Fruit fly (Drosophila melanogaster) whole organism, embryonic: ENCODE results near the gene CG5639.

ENCODE experiments used
- CG10431 ChIP-seq: fragments of 200-800 bp; sonication (Bioruptor generic); optimal IDR thresholded peaks from 3 replicates; lab custom pipeline; 2018; ENCODE audit warnings: missing biosample characterization, mild to moderate bottlenecking, missing genetic modification characterization
- CG11093 ChIP-seq: fragments of 200-800 bp; sonication (Bioruptor generic); IDR thresholded peaks from 3 replicates; pipeline ENCODE4 v1.3.6; 2022; ENCODE audit warnings: missing biosample characterization, missing genetic modification characterization
- CG11696 ChIP-seq: fragments of 200-800 bp; sonication (Bioruptor generic); IDR thresholded peaks from 2 replicates; pipeline ENCODE4 v1.3.6; 2022; ENCODE audit warnings: missing biosample characterization, missing genetic modification characterization
- CG13624 ChIP-seq: fragments of 200-800 bp; sonication (Bioruptor generic); optimal IDR thresholded peaks from 2 replicates; lab custom pipeline; 2016; ENCODE audit warnings: missing biosample characterization, missing genetic modification characterization
- CG15479 ChIP-seq: fragments of 200-800 bp; sonication (Bioruptor generic); optimal IDR thresholded peaks from 3 replicates; lab custom pipeline; 2019; ENCODE audit warnings: missing biosample characterization, mild to moderate bottlenecking, missing genetic modification characterization, moderate library complexity
- CG1647 ChIP-seq: fragments of 200-800 bp; sonication (Bioruptor generic); optimal IDR thresholded peaks from 3 replicates; lab custom pipeline; 2016; ENCODE audit warnings: missing biosample characterization, missing genetic modification characterization
- CG17385 ChIP-seq: fragments of 200-800 bp; sonication (Bioruptor generic); optimal IDR thresholded peaks from 3 replicates; lab custom pipeline; 2018; ENCODE audit warnings: missing biosample characterization, mild to moderate bottlenecking, missing genetic modification characterization
- CG17912 ChIP-seq: fragments of 200-800 bp; sonication (Bioruptor generic); optimal IDR thresholded peaks from 2 replicates; lab custom pipeline; 2018; ENCODE audit warnings: missing biosample characterization, mild to moderate bottlenecking, missing genetic modification characterization
- CG2712 ChIP-seq: fragments of 200-800 bp; optimal IDR thresholded peaks from 3 replicates; lab custom pipeline; 2019; ENCODE audit warnings: missing biosample characterization, mild to moderate bottlenecking, missing genetic modification characterization, moderate library complexity
- CG33213 ChIP-seq: fragments of 200-800 bp; sonication (Bioruptor generic); optimal IDR thresholded peaks from 3 replicates; lab custom pipeline; 2016; ENCODE audit warnings: missing biosample characterization, missing genetic modification characterization
- CG34224 ChIP-seq: fragments of 200-800 bp; sonication (Bioruptor generic); IDR thresholded peaks from 3 replicates; pipeline ENCODE4 v1.3.6; 2022; ENCODE audit warnings: missing biosample characterization, missing genetic modification characterization; ENCODE audit not compliant: partially characterized antibody
- CG3838 ChIP-seq: fragments of 200-800 bp; sonication (Bioruptor generic); optimal IDR thresholded peaks from 3 replicates; lab custom pipeline; 2016; ENCODE audit warnings: missing biosample characterization, missing genetic modification characterization
- CG3995 ChIP-seq: fragments of 200-800 bp; sonication (Bioruptor generic); optimal IDR thresholded peaks from 3 replicates; lab custom pipeline; 2016; ENCODE audit warnings: missing biosample characterization, missing genetic modification characterization
- CG6175 ChIP-seq: fragments of 200-800 bp; sonication (Bioruptor generic); IDR thresholded peaks from 3 replicates; pipeline ENCODE4 v1.3.6; 2022; ENCODE audit warnings: missing biosample characterization, missing genetic modification characterization
- CG6272 ChIP-seq: fragments of 200-800 bp; sonication (Bioruptor generic); IDR thresholded peaks from 2 replicates; pipeline ENCODE4 v1.3.6; 2022; ENCODE audit warnings: missing biosample characterization, missing genetic modification characterization
- CG7372 ChIP-seq: fragments of 200-800 bp; sonication (Bioruptor generic); IDR thresholded peaks from 2 replicates; pipeline ENCODE4 v1.3.6; 2022; ENCODE audit warnings: missing biosample characterization, missing genetic modification characterization
- CG7839 ChIP-seq: fragments of 200-800 bp; sonication (Bioruptor generic); optimal IDR thresholded peaks from 3 replicates; lab custom pipeline; 2018; ENCODE audit warnings: missing biosample characterization, mild to moderate bottlenecking, missing genetic modification characterization, moderate library complexity
- CG8944 ChIP-seq: fragments of 200-800 bp; sonication (Bioruptor generic); optimal IDR thresholded peaks from 3 replicates; lab custom pipeline; 2016; ENCODE audit warnings: missing biosample characterization, missing genetic modification characterization
- CG9437 ChIP-seq: fragments of 200-800 bp; sonication (Bioruptor generic); optimal IDR thresholded peaks from 2 replicates; lab custom pipeline; 2018; ENCODE audit warnings: missing biosample characterization, mild to moderate bottlenecking, missing genetic modification characterization
- CrebB ChIP-seq: fragments of 200-800 bp; sonication (Bioruptor generic); optimal IDR thresholded peaks from 3 replicates; lab custom pipeline; 2018; ENCODE audit warnings: missing biosample characterization, mild to moderate bottlenecking, missing genetic modification characterization
- Doc2 ChIP-seq: fragments of 200-800 bp; sonication (Bioruptor generic); IDR thresholded peaks from 2 replicates; pipeline ENCODE4 v1.3.6; 2022; ENCODE audit warnings: missing biosample characterization, missing genetic modification characterization
- Doc3 ChIP-seq: fragments of 200-800 bp; sonication (Bioruptor generic); IDR thresholded peaks from 3 replicates; pipeline ENCODE4 v1.3.6; 2022; ENCODE audit warnings: missing biosample characterization, missing genetic modification characterization; ENCODE audit not compliant: partially characterized antibody
- Dp ChIP-seq: fragments of 200-800 bp; sonication (Bioruptor generic); optimal IDR thresholded peaks from 2 replicates; lab custom pipeline; 2018; ENCODE audit warnings: missing biosample characterization, mild to moderate bottlenecking, missing genetic modification characterization, moderate library complexity
- E2f1 ChIP-seq: fragments of 200-800 bp; sonication (Bioruptor generic); IDR thresholded peaks from 2 replicates; pipeline ENCODE4 v1.3.6; 2022; ENCODE audit warnings: missing biosample characterization, missing genetic modification characterization
- HLHmδ ChIP-seq: fragments of 200-800 bp; sonication (Bioruptor generic); optimal IDR thresholded peaks from 2 replicates; lab custom pipeline; 2018; ENCODE audit warnings: missing biosample characterization, mild to moderate bottlenecking, missing genetic modification characterization, moderate library complexity
- HmgD ChIP-seq: fragments of 200-800 bp; sonication (Bioruptor generic); optimal IDR thresholded peaks from 3 replicates; lab custom pipeline; 2016; ENCODE audit warnings: missing biosample characterization, missing genetic modification characterization
- Hr39 ChIP-seq: fragments of >200 bp; optimal IDR thresholded peaks from 2 replicates; lab custom pipeline; 2017
- Hr78 ChIP-seq, 2 experiments: fragments of 200-800 bp in 1 of 2; fragments of >200 bp in 1 of 2; sonication (Bioruptor generic) in 1 of 2; optimal IDR thresholded peaks; 2 replicates each; lab custom pipeline; 2017 to 2019; ENCODE audit warnings: missing biosample characterization in 2 of 2, missing genetic modification characterization in 2 of 2, mild to moderate bottlenecking in 1 of 2, moderate library complexity in 1 of 2
- Meics ChIP-seq: fragments of 200-800 bp; sonication (Bioruptor generic); optimal IDR thresholded peaks from 2 replicates; lab custom pipeline; 2017; ENCODE audit warnings: missing biosample characterization, mild to moderate bottlenecking, missing genetic modification characterization
- NfI ChIP-seq: fragments of 200-800 bp; sonication (Bioruptor generic); optimal IDR thresholded peaks from 3 replicates; lab custom pipeline; 2018; ENCODE audit warnings: missing biosample characterization, mild to moderate bottlenecking, missing genetic modification characterization, moderate library complexity
- Optix ChIP-seq: fragments of 200-800 bp; sonication (Bioruptor generic); IDR thresholded peaks from 3 replicates; pipeline ENCODE4 v1.3.6; 2022; ENCODE audit warnings: missing biosample characterization, missing genetic modification characterization
- PHDP ChIP-seq: fragments of 200-800 bp; sonication (Bioruptor generic); optimal IDR thresholded peaks from 3 replicates; lab custom pipeline; 2018; ENCODE audit warnings: missing biosample characterization, mild to moderate bottlenecking, missing genetic modification characterization, moderate library complexity
- Side ChIP-seq: fragments of 200-800 bp; sonication (Bioruptor generic); optimal IDR thresholded peaks from 2 replicates; lab custom pipeline; 2016; ENCODE audit warnings: missing biosample characterization, missing genetic modification characterization
- Taf1 ChIP-seq: fragments of 200-800 bp; sonication (Bioruptor generic); IDR thresholded peaks from 2 replicates; pipeline ENCODE4 v1.3.6; 2022; ENCODE audit warnings: missing biosample characterization, missing genetic modification characterization
- ash1 ChIP-seq: fragments of 200-800 bp; sonication (Bioruptor generic); optimal IDR thresholded peaks from 2 replicates; lab custom pipeline; 2018; ENCODE audit warnings: missing biosample characterization, mild to moderate bottlenecking, missing genetic modification characterization
- cas ChIP-seq: fragments of 200-800 bp; sonication (Bioruptor generic); IDR thresholded peaks from 2 replicates; pipeline ENCODE4 v1.3.6; 2022; ENCODE audit warnings: missing biosample characterization, missing genetic modification characterization
- chm ChIP-seq: fragments of 200-800 bp; sonication (Bioruptor generic); IDR thresholded peaks from 2 replicates; pipeline ENCODE4 v1.3.6; 2022; ENCODE audit warnings: missing biosample characterization, missing genetic modification characterization
- dmrt99B ChIP-seq: fragments of 200-800 bp; sonication (Bioruptor generic); optimal IDR thresholded peaks from 2 replicates; lab custom pipeline; 2018; ENCODE audit warnings: missing biosample characterization, mild to moderate bottlenecking, missing genetic modification characterization, moderate library complexity
- ftz-f1 ChIP-seq: fragments of 200-800 bp; sonication (Bioruptor generic); optimal IDR thresholded peaks from 2 replicates; lab custom pipeline; 2016; ENCODE audit warnings: missing biosample characterization, missing genetic modification characterization
- fu2 ChIP-seq: fragments of 200-800 bp; sonication (Bioruptor generic); optimal IDR thresholded peaks from 2 replicates; lab custom pipeline; 2016; ENCODE audit warnings: missing biosample characterization, missing genetic modification characterization
- h ChIP-seq: fragments of >200 bp; optimal IDR thresholded peaks from 2 replicates; lab custom pipeline; 2017
- ind ChIP-seq: fragments of 200-800 bp; sonication (Bioruptor generic); optimal IDR thresholded peaks from 3 replicates; lab custom pipeline; 2016; ENCODE audit warnings: missing biosample characterization, missing genetic modification characterization
- jumu ChIP-seq: fragments of 200-800 bp; sonication (Bioruptor generic); optimal IDR thresholded peaks from 3 replicates; lab custom pipeline; 2016; ENCODE audit warnings: missing biosample characterization, missing genetic modification characterization
- knrl ChIP-seq: fragments of 200-800 bp; sonication (Bioruptor generic); IDR thresholded peaks from 3 replicates; pipeline ENCODE4 v1.3.6; 2022; ENCODE audit warnings: missing biosample characterization, missing genetic modification characterization; ENCODE audit not compliant: partially characterized antibody
- mld ChIP-seq: fragments of 200-800 bp; sonication (Bioruptor generic); IDR thresholded peaks from 3 replicates; pipeline ENCODE4 v1.3.6; 2022; ENCODE audit warnings: missing biosample characterization, missing genetic modification characterization; ENCODE audit not compliant: partially characterized antibody
- pnt ChIP-seq: fragments of 200-800 bp; sonication (Bioruptor generic); optimal IDR thresholded peaks from 3 replicates; lab custom pipeline; 2016; ENCODE audit warnings: missing biosample characterization, missing genetic modification characterization
- run ChIP-seq: fragments of 200-800 bp; sonication (Bioruptor generic); optimal IDR thresholded peaks from 3 replicates; lab custom pipeline; 2018; ENCODE audit warnings: missing biosample characterization, mild to moderate bottlenecking, missing genetic modification characterization
- sima ChIP-seq: fragments of 200-800 bp; sonication (Bioruptor generic); optimal IDR thresholded peaks from 2 replicates; lab custom pipeline; 2016; ENCODE audit warnings: missing biosample characterization, missing genetic modification characterization
- usp ChIP-seq: fragments of >200 bp; optimal IDR thresholded peaks from 2 replicates; lab custom pipeline; 2017; ENCODE audit warnings: missing biosample characterization, missing genetic modification characterization
- vfl ChIP-seq: fragments of 200-800 bp; sonication (Bioruptor generic); optimal IDR thresholded peaks from 2 replicates; lab custom pipeline; 2016; ENCODE audit warnings: missing biosample characterization, missing genetic modification characterization
- zen2 ChIP-seq: fragments of 200-800 bp; sonication (Bioruptor generic); IDR thresholded peaks from 3 replicates; pipeline ENCODE4 v1.3.6; 2022; ENCODE audit warnings: missing biosample characterization, missing genetic modification characterization; ENCODE audit not compliant: partially characterized antibody

The CG5639 gene

dm6 chr3R:27554964-27555363 lies 41.0 kb downstream of the CG5639 start (continued):
- TF ChIP-seq CG10431 (GFP tag; lab: Kevin White, UChicago) (peak; percentile 47), Doc2 (GFP tag; lab: Robert Waterston, UW) (no peak), cas (GFP tag; lab: Robert Waterston, UW) (0 out of 2 replicates have a peak, but pooled peaks have one; percentile 47), CG6175 (no peak), h (lab: Kevin White, UChicago) (no peak), usp (GFP tag; lab: Kevin White, UChicago) (no peak), CG15479 (GFP tag; lab: Kevin White, UChicago) (no peak), run (tag; lab: Kevin White, UChicago) (peak; percentile 59), NfI (GFP tag; lab: Kevin White, UChicago) (peak; percentile 81), CG33213 (GFP tag; lab: Kevin White, UChicago) (peak; percentile 60), mld (GFP tag; lab: Robert Waterston, UW) (no peak), CG3838 (GFP tag; lab: Kevin White, UChicago) (peak; percentile 32), Hr78 (GFP tag; optimal IDR thresholded peaks at IDR 0.05; lab: Kevin White, UChicago) (peak in 1 of 2 experiments; percentile 58), E2f1 (GFP tag; lab: Robert Waterston, UW) (peak; percentile 81), CG17912 (GFP tag; lab: Kevin White, UChicago) (no peak), sima (GFP tag; lab: Kevin White, UChicago) (peak; percentile 23), CG3995 (GFP tag; lab: Kevin White, UChicago) (no peak), CG7372 (peak; percentile 59), Doc3 (GFP tag; lab: Robert Waterston, UW) (no peak), CG7839 (tag; lab: Kevin White, UChicago) (peak; percentile 89), CrebB (tag; lab: Kevin White, UChicago) (peak; percentile 26), knrl (no peak), CG2712 (tag; lab: Kevin White, UChicago) (peak; percentile 90), ash1 (GFP tag; lab: Kevin White, UChicago) (no peak), zen2 (GFP tag; lab: Robert Waterston, UW) (no peak), Hr39 (lab: Kevin White, UChicago) (no peak), ftz-f1 (GFP tag; lab: Kevin White, UChicago) (no peak), vfl (no peak), HLHmδ (GFP tag; lab: Kevin White, UChicago) (no peak), fu2 (peak; percentile 46), Side (GFP tag; lab: Kevin White, UChicago) (peak; percentile 69), ind (GFP tag; lab: Kevin White, UChicago) (peak; percentile 79), Taf1 (peak; percentile 19; the same call in 1 of the 2 replicates), HmgD (GFP tag; lab: Kevin White, UChicago) (peak; percentile 7), CG8944 (GFP tag; lab: Kevin White, UChicago) (peak; percentile 81), chm (0 out of 2 replicates have a peak, but pooled peaks have one; percentile 26), CG11093 (GFP tag; lab: Robert Waterston, UW) (peak; percentile 57; the same call in 2 of the 3 replicates), pnt (GFP tag; lab: Kevin White, UChicago) (peak; percentile 81), CG13624 (GFP tag; lab: Kevin White, UChicago) (peak; percentile 63), Optix (GFP tag; lab: Robert Waterston, UW) (peak; percentile 79; the same call in 2 of the 3 replicates), CG17385 (peak; percentile 75), CG34224 (GFP tag; lab: Robert Waterston, UW) (no peak), PHDP (peak; percentile 86), CG11696 (0 out of 2 replicates have a peak, but pooled peaks have one; percentile 40), CG9437 (GFP tag; lab: Kevin White, UChicago) (peak; percentile 61), dmrt99B (tag; lab: Kevin White, UChicago) (peak; percentile 92), CG1647 (GFP tag; lab: Kevin White, UChicago) (peak; percentile 48), Dp (GFP tag; lab: Kevin White, UChicago) (no peak), CG6272 (GFP tag; lab: Robert Waterston, UW) (peak; percentile 77), Meics (GFP tag; lab: Kevin White, UChicago) (peak; percentile 73), jumu (GFP tag; lab: Kevin White, UChicago) (peak; percentile 55)
